Fruit fly (Drosophila melanogaster) whole organism, prepupa: ENCODE results near the gene FucTA.

Experiments
- CG10631 ChIP-seq: fragments of 200-800 bp; sonication (Bioruptor generic); optimal IDR thresholded peaks from 2 replicates; lab custom pipeline; 2016; ENCODE audit warnings: missing biosample characterization, missing genetic modification characterization
- CG3032 ChIP-seq: fragments of 200-800 bp; optimal IDR thresholded peaks from 2 replicates; lab custom pipeline; 2019; ENCODE audit warnings: missing biosample characterization, mild to moderate bottlenecking, missing genetic modification characterization, moderate library complexity
- CG4318 ChIP-seq: fragments of 200-800 bp; sonication (Bioruptor generic); optimal IDR thresholded peaks from 3 replicates; lab custom pipeline; 2017; ENCODE audit warnings: missing biosample characterization, mild to moderate bottlenecking, missing genetic modification characterization
- CG8119 ChIP-seq: fragments of 200-800 bp; sonication (Bioruptor generic); IDR thresholded peaks from 3 replicates; pipeline ENCODE4 v1.3.6; 2022; ENCODE audit warnings: missing biosample characterization, missing genetic modification characterization
- lz ChIP-seq: fragments of 200-800 bp; sonication (Bioruptor generic); optimal IDR thresholded peaks from 3 replicates; lab custom pipeline; 2016; ENCODE audit warnings: missing biosample characterization, missing genetic modification characterization
- pdm3 ChIP-seq: fragments of 200-800 bp; sonication (Bioruptor generic); optimal IDR thresholded peaks from 3 replicates; lab custom pipeline; 2016; ENCODE audit warnings: missing biosample characterization, missing genetic modification characterization

dm6 chr3L:15178618-15179017, 31.7 kb downstream of the FucTA start:
- TF ChIP-seq CG4318 (GFP tag; lab: Kevin White, UChicago) (no peak), pdm3 (GFP tag; lab: Kevin White, UChicago) (no peak), CG10631 (GFP tag; lab: Kevin White, UChicago) (no peak), CG3032 (tag; lab: Kevin White, UChicago) (no peak), CG8119 (GFP tag; lab: Robert Waterston, UW) (no peak), lz (GFP tag; lab: Kevin White, UChicago) (no peak)
